Worm (Caenorhabditis elegans) whole organism, L4 larva: Measurements from ENCODE around the gene suds-3.
A peak's percentile ranks its signal among the peaks of the same experiment; 100 is the strongest.

Source experiments
- F44E2.7 ChIP-seq: fragments of 200-800 bp; sonication (Bioruptor generic); IDR thresholded peaks from 2 replicates; pipeline ENCODE4 v2.1.2; 2022; ENCODE audit warnings: missing genetic modification characterization, missing compliant biosample characterization
- F49E8.2 ChIP-seq: sonication (generic microtip); optimal IDR thresholded peaks from 2 replicates; lab custom pipeline; 2016; ENCODE audit warnings: missing compliant biosample characterization, mild to moderate bottlenecking, missing genetic modification characterization, borderline replicate concordance
- T20F7.1 ChIP-seq: fragments of 200-800 bp; sonication (Bioruptor generic); optimal IDR thresholded peaks from 2 replicates; lab custom pipeline; 2018; ENCODE audit warnings: mild to moderate bottlenecking, missing genetic modification characterization, missing compliant biosample characterization
- Y105C5A.15 ChIP-seq: fragments of 200-800 bp; sonication (Bioruptor generic); IDR thresholded peaks from 2 replicates; pipeline ENCODE4 v1.3.6; 2022; ENCODE audit warnings: missing genetic modification characterization, missing compliant biosample characterization
- Y48G9A.11 ChIP-seq: fragments of 200-800 bp; sonication (Bioruptor generic); IDR thresholded peaks from 2 replicates; pipeline ENCODE4 v1.3.6; 2022; ENCODE audit warnings: missing genetic modification reagents, missing genetic modification characterization, missing compliant biosample characterization
- ZK337.2 ChIP-seq: fragments of 200-800 bp; sonication (Bioruptor generic); IDR thresholded peaks from 2 replicates; pipeline ENCODE4 v1.3.6; 2022; ENCODE audit warnings: missing genetic modification reagents, missing genetic modification characterization, missing compliant biosample characterization
- aly-2 ChIP-seq: sonication (generic microtip); optimal IDR thresholded peaks from 2 replicates; lab custom pipeline; 2018; ENCODE audit warnings: missing biosample characterization, missing genetic modification characterization
- ama-1 ChIP-seq: fragments of 150-350 bp; optimal IDR thresholded peaks from 2 replicates; lab custom pipeline; 2014; ENCODE audit warnings: inconsistent platforms, mixed read lengths
- ceh-20 ChIP-seq: fragments of 200-800 bp; sonication (Bioruptor generic); IDR thresholded peaks from 2 replicates; pipeline ENCODE4 v1.3.6; 2022; ENCODE audit warnings: missing genetic modification reagents, missing genetic modification characterization, missing compliant biosample characterization
- ceh-28 ChIP-seq: fragments of 150-350 bp; optimal IDR thresholded peaks from 2 replicates; lab custom pipeline; 2014; ENCODE audit warnings: missing biosample characterization, missing genetic modification reagents, missing genetic modification characterization
- ceh-82 ChIP-seq: sonication (generic microtip); optimal IDR thresholded peaks from 2 replicates; lab custom pipeline; 2017; ENCODE audit warnings: missing biosample characterization, missing genetic modification characterization
- daf-16 ChIP-seq, 3 experiments: sonication (generic microtip); optimal IDR thresholded peaks; 2 replicates each; lab custom pipeline; 2016 to 2017; ENCODE audit warnings: missing genetic modification characterization in 3 of 3, missing genetic modification reagents in 3 of 3, mild to moderate bottlenecking in 2 of 3, missing compliant biosample characterization in 2 of 3, missing biosample characterization in 1 of 3, moderate library complexity in 1 of 3
- daf-19 ChIP-seq: fragments of 200-800 bp; sonication (Bioruptor generic); conservative IDR thresholded peaks from 2 replicates; pipeline ENCODE4 v1.3.6; 2022; ENCODE audit warnings: missing genetic modification characterization, missing compliant biosample characterization
- hif-1 ChIP-seq, 2 experiments: sonication (generic microtip); optimal IDR thresholded peaks; 2 replicates each; lab custom pipeline; 2016 to 2017; ENCODE audit warnings: missing compliant biosample characterization in 2 of 2, missing genetic modification characterization in 2 of 2, missing genetic modification reagents in 2 of 2, missing genotype in 2 of 2, mild to moderate bottlenecking in 1 of 2
- hlh-11 ChIP-seq: fragments of 200-800 bp; sonication (Bioruptor generic); optimal IDR thresholded peaks from 2 replicates; lab custom pipeline; 2018; ENCODE audit warnings: mild to moderate bottlenecking, missing genetic modification characterization, missing compliant biosample characterization
- hlh-30 ChIP-seq: sonication (generic microtip); optimal IDR thresholded peaks from 2 replicates; lab custom pipeline; 2017; ENCODE audit warnings: antibody characterized with exemption, mild to moderate bottlenecking, missing genetic modification characterization, missing compliant biosample characterization; ENCODE audit not compliant: insufficient read depth
- lin-13 ChIP-seq: fragments of 150-350 bp; optimal IDR thresholded peaks from 2 replicates; lab custom pipeline; 2014; ENCODE audit warnings: missing biosample characterization, missing genetic modification reagents, missing genetic modification characterization
- lin-38 ChIP-seq: fragments of 200-800 bp; sonication (Bioruptor generic); IDR thresholded peaks from 2 replicates; pipeline ENCODE4 v1.3.6; 2022; ENCODE audit warnings: missing genetic modification reagents, missing genetic modification characterization, missing compliant biosample characterization
- lin-39 ChIP-seq: fragments of 150-350 bp; optimal IDR thresholded peaks from 2 replicates; lab custom pipeline; 2014; ENCODE audit warnings: missing biosample characterization, missing genetic modification reagents, missing genetic modification characterization
- madf-5 ChIP-seq, 2 experiments: fragments of 200-800 bp; sonication (Bioruptor generic); IDR thresholded peaks; 2 replicates each; pipeline ENCODE4 v1.3.6; 2022; ENCODE audit warnings: missing compliant biosample characterization in 2 of 2, missing genetic modification characterization in 2 of 2
- madf-9 ChIP-seq: fragments of 200-800 bp; sonication (Bioruptor generic); conservative IDR thresholded peaks from 2 replicates; pipeline ENCODE4 v1.3.6; 2022; ENCODE audit warnings: missing genetic modification reagents, missing genetic modification characterization, missing compliant biosample characterization
- mxl-2 ChIP-seq: fragments of 200-800 bp; sonication (Bioruptor generic); conservative IDR thresholded peaks from 2 replicates; pipeline ENCODE4 v1.3.6; 2022; ENCODE audit warnings: missing genetic modification reagents, missing genetic modification characterization, missing compliant biosample characterization
- nhr-111 ChIP-seq: fragments of 200-800 bp; sonication (Bioruptor generic); optimal IDR thresholded peaks from 2 replicates; lab custom pipeline; 2018; ENCODE audit warnings: mild to moderate bottlenecking, missing genetic modification characterization, missing compliant biosample characterization
- nhr-25 ChIP-seq: sonication (generic microtip); optimal IDR thresholded peaks from 2 replicates; lab custom pipeline; 2017; ENCODE audit warnings: missing genetic modification characterization, mild to moderate bottlenecking, missing compliant biosample characterization, antibody characterized with exemption, moderate library complexity, borderline replicate concordance; ENCODE audit not compliant: insufficient read depth
- nhr-28 ChIP-seq: fragments of 150-350 bp; optimal IDR thresholded peaks from 2 replicates; lab custom pipeline; 2014; ENCODE audit warnings: missing biosample characterization, missing genetic modification characterization
- nhr-41 ChIP-seq: fragments of 200-800 bp; sonication (Bioruptor generic); IDR thresholded peaks from 2 replicates; pipeline ENCODE4 v1.3.6; 2022; ENCODE audit warnings: missing genetic modification reagents, missing genetic modification characterization, missing compliant biosample characterization
- nhr-76 ChIP-seq: fragments of 150-350 bp; optimal IDR thresholded peaks from 2 replicates; lab custom pipeline; 2014; ENCODE audit warnings: missing biosample characterization, missing genetic modification characterization
- nhr-77 ChIP-seq: fragments of 150-350 bp; optimal IDR thresholded peaks from 2 replicates; lab custom pipeline; 2014; ENCODE audit warnings: missing biosample characterization, missing genetic modification characterization
- pha-4 ChIP-seq, 2 experiments: fragments of 150-350 bp in 1 of 2; fragments of 200-800 bp in 1 of 2; sonication (Bioruptor generic) in 1 of 2; IDR thresholded peaks in 1 of 2; optimal IDR thresholded peaks in 1 of 2; 2 replicates each; pipeline versions ENCODE4 v1.3.6 to Lab custom; 2014 to 2022; ENCODE audit warnings: missing genetic modification characterization in 2 of 2, missing genetic modification reagents in 2 of 2, missing biosample characterization in 1 of 2, missing compliant biosample characterization in 1 of 2
- rbr-2 ChIP-seq: sonication (generic microtip); optimal IDR thresholded peaks from 2 replicates; lab custom pipeline; 2016; ENCODE audit warnings: missing genotype, missing genetic modification characterization, missing compliant biosample characterization
- saeg-2 ChIP-seq: fragments of 200-800 bp; sonication (Bioruptor generic); IDR thresholded peaks from 2 replicates; pipeline ENCODE4 v1.3.6; 2022; ENCODE audit warnings: missing genetic modification reagents, missing genetic modification characterization, missing compliant biosample characterization
- set-16 ChIP-seq: fragments of 200-800 bp; sonication (Bioruptor generic); IDR thresholded peaks from 2 replicates; pipeline ENCODE4 v1.3.6; 2022; ENCODE audit warnings: missing genetic modification reagents, missing genetic modification characterization, missing compliant biosample characterization
- tra-1 ChIP-seq: fragments of 200-800 bp; sonication (Bioruptor generic); IDR thresholded peaks from 2 replicates; pipeline ENCODE4 v1.3.6; 2022; ENCODE audit warnings: missing genetic modification reagents, missing genetic modification characterization, missing compliant biosample characterization
- unc-62 ChIP-seq, 3 experiments: fragments of 150-350 bp in 1 of 3; sonication (generic microtip); optimal IDR thresholded peaks in 2 of 3; peaks in 1 of 3; 1 replicate in 1 of 3; 2 replicates in 2 of 3; lab custom pipeline; 2014 to 2017; ENCODE audit warnings: missing biosample characterization in 3 of 3, missing genetic modification characterization in 3 of 3, missing genetic modification reagents in 3 of 3, missing genotype in 1 of 3
- ztf-11 ChIP-seq: fragments of 150-350 bp; optimal IDR thresholded peaks from 2 replicates; lab custom pipeline; 2014; ENCODE audit warnings: missing biosample characterization, missing genetic modification characterization

Gene suds-3

DNA sequence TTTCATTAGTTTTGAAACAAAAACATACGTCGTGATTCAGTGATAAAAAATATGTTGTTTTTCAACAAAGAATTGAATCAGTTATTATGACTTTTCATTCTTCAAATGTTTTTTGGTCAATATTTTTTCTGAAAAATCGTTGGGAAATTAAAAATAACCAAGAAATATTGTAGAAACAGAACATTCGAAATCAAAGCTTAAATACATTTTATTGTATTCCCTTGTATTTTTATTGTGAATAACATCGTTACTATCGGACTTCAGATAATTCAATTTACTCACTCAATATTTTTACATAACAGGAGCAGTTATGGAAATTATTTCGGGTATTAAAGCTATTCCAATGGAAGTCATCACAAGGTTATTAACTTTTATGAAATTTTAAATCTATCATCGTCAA is 14.2 kb upstream of the suds-3 start, which contains the start of gene C50H2.4:
Gene C50H2.4, plus strand, starts transcription at position 301 of the 400 bp plus-strand sequence.
- TF ChIP-seq lin-13 (GFP tag; lab: Kevin White, UChicago) = no peak
- no peak for TF ChIP-seq nhr-28 (tag; lab: Kevin White, UChicago)
- TF ChIP-seq tra-1 (GFP tag; lab: Robert Waterston, UW) = no peak
- TF ChIP-seq set-16 (GFP tag; lab: Robert Waterston, UW) = no peak

DNA sequence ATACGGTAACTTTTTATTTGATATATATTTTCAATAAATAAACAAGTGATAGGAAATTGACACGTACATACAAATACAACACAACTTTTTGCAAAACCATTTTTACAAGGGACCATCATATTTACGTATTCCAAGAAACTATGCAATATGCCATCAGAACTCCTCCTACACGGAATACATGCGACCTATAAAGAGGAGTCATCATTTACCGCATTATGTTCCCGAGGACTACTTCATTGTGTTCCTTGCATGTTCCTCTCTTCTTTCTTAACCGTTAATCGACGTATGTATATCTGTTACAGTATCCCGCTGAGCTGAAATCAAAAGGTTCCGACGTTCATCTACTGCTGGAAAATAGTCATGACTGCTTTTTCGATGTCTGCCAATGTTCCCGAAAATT is 12.4 kb upstream of the suds-3 start, which contains the start of gene C50H2.5:
Gene C50H2.5, plus strand, starts transcription at position 301 of the 400 bp plus-strand sequence.
- TF ChIP-seq Y105C5A.15 (GFP tag; lab: Robert Waterston, UW) (no peak), madf-5 (GFP tag; IDR thresholded peaks at IDR 0.05; lab: Robert Waterston, UW) (no peak), nhr-25 (tag; lab: Kevin White, UChicago) (no peak), Y48G9A.11 (GFP tag; lab: Robert Waterston, UW) (no peak), pha-4 (GFP tag; IDR thresholded peaks at IDR 0.05; lab: Robert Waterston, UW) (no peak), pha-4 (tag; optimal IDR thresholded peaks at IDR 0.05; lab: Kevin White, UChicago) (no peak), hlh-30 (tag; lab: Kevin White, UChicago) (no peak), ama-1 (lab: Kevin White, UChicago) (no peak), daf-16 (GFP tag; optimal IDR thresholded peaks at IDR 0.05; lab: Kevin White, UChicago) (no peak), daf-16 (tag; optimal IDR thresholded peaks at IDR 0.05; lab: Kevin White, UChicago) (no peak), hlh-11 (tag; lab: Kevin White, UChicago) (no peak), daf-19 (no peak), nhr-41 (GFP tag; lab: Robert Waterston, UW) (no peak), F44E2.7 (GFP tag; lab: Robert Waterston, UW) (no peak), rbr-2 (no peak), lin-38 (GFP tag; lab: Robert Waterston, UW) (no peak), ceh-20 (GFP tag; lab: Robert Waterston, UW) (no peak), aly-2 (tag; lab: Kevin White, UChicago) (no peak), nhr-77 (no peak), tra-1 (GFP tag; lab: Robert Waterston, UW) (no peak)

DNA sequence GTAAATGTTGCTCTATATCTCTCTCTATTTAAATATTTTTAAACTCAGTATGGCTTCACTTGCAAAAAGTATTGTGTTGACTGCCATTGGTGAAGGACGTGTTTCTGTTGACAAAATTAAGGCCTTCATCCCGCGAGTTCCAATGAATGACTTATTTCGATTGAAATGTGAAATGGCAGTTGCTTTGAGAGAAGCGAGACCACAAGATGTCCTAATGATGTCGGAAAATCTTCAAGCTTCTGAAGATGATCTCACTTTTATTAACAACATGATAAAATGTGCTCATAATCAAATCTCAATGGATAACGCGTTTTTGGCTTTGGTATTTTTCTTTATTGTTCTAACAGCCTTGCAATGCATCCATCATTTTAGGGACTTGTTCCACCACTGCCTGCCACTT is 9.5 kb upstream of the suds-3 start, which contains the start of gene ceh-75:
Gene ceh-75, plus strand, starts transcription at position 50 of the 400 bp plus-strand sequence.
- no peak for TF ChIP-seq hif-1 (tag; optimal IDR thresholded peaks at IDR 0.05; lab: Kevin White, UChicago)
- TF ChIP-seq unc-62 (GFP tag; optimal IDR thresholded peaks at IDR 0.05 in 1 of 2; lab: Kevin White, UChicago) = peak in 1 of 2 experiments; percentile 99
- TF ChIP-seq unc-62 (tag; optimal IDR thresholded peaks at IDR 0.05; lab: Kevin White, UChicago) = no peak

DNA sequence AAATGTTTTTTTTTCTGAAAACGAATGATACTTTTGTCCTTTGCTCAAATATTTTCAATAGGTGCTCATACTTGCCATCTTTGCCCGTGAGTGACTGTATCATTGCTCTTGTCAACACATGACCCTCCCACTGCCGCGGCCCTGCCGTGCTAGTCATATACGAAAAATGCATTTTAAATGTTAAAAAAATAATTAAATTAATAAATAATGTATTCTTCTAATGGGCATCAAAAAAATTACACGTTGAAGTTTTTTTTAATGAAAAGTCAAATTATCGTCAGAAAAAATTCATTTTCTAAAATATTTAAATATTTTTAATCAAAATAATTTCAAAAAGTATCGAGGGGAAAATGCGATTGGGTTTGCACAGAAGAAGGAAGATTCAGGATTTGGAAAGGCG is 8.3 kb upstream of the suds-3 start, which contains the start of gene C50H2.7:
Gene C50H2.7, plus strand, starts transcription at position 301 of the 400 bp plus-strand sequence.
- no peak for TF ChIP-seq ceh-82 (tag; lab: Kevin White, UChicago)
- TF ChIP-seq saeg-2 (GFP tag; lab: Robert Waterston, UW) = no peak
- TF ChIP-seq lin-39 (tag; lab: Kevin White, UChicago) = no peak
- TF ChIP-seq hlh-11 (tag; lab: Kevin White, UChicago) = no peak
- no peak for TF ChIP-seq F49E8.2
- no peak for TF ChIP-seq madf-9 (GFP tag; lab: Robert Waterston, UW)
- no peak for TF ChIP-seq ceh-28
- no peak for TF ChIP-seq daf-19
- TF ChIP-seq nhr-76 (tag; lab: Kevin White, UChicago) = no peak
- no peak for TF ChIP-seq nhr-111 (GFP tag; lab: Kevin White, UChicago)
- TF ChIP-seq F44E2.7 (GFP tag; lab: Robert Waterston, UW) = no peak
- TF ChIP-seq mxl-2 (GFP tag; lab: Robert Waterston, UW) = no peak
- no peak for TF ChIP-seq T20F7.1 (GFP tag; lab: Kevin White, UChicago)
- no peak for TF ChIP-seq ZK337.2 (GFP tag; lab: Robert Waterston, UW)
- no peak for TF ChIP-seq tra-1 (GFP tag; lab: Robert Waterston, UW)
- TF ChIP-seq rbr-2 = no peak
- TF ChIP-seq ztf-11 (tag; lab: Kevin White, UChicago) = no peak
